In the genomic region with DNA sequence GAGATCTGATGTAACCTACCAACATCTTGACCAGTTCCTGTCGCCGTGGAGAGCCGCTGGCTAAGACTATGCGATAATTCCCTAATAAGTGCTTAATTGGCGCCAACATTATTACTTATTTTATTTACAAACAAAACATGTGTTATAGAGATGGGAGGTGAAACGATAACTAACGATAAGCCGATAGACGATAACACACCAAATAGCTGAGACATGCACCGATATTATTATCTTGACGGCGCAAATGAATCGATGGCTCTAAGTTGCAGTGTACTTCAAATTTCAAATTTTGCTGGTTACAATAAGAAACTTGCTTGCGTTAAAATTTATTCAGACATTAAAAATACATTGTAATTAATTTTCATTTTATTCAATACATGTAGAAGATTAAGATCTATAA, we compare ENCODE assay signal across 1 fruit fly cellular context.
A peak's percentile ranks its signal among the peaks of the same experiment; 100 is the strongest.
TF ChIP-seq lines count a peak whose summit lies in the region.

Gene CG9515, minus strand, starts transcription at position 148 of the 400 bp plus-strand sequence.

TF ChIP-seq in whole organism, embryonic, 481 proteins besides CTCF, POLR2A, EP300 and RAD21 (continued from another document and continues in another):
- TF ChIP-seq CHES-1-like (GFP tag; optimal IDR thresholded peaks at IDR 0.05; lab: Kevin White, UChicago) = no peak
- 0 out of 3 replicates have a peak, but pooled peaks have one; percentile 55 for TF ChIP-seq CG2199 (GFP tag; IDR thresholded peaks at IDR 0.05; lab: Robert Waterston, UW)
- TF ChIP-seq Myb (GFP tag; optimal IDR thresholded peaks at IDR 0.05; lab: Kevin White, UChicago) = peak; percentile 80
- TF ChIP-seq gro (GFP tag; optimal IDR thresholded peaks at IDR 0.05; lab: Kevin White, UChicago) = no peak
- no peak for TF ChIP-seq Blimp-1 (GFP tag; optimal IDR thresholded peaks at IDR 0.05; lab: Kevin White, UChicago)
- TF ChIP-seq Hand (GFP tag; optimal IDR thresholded peaks at IDR 0.05; lab: Kevin White, UChicago) = no peak
- no peak for TF ChIP-seq pb (GFP tag; optimal IDR thresholded peaks at IDR 0.05; lab: Kevin White, UChicago)
- no peak for TF ChIP-seq wor (GFP tag; IDR thresholded peaks at IDR 0.05; lab: Robert Waterston, UW)
- TF ChIP-seq CG12071 (GFP tag; optimal IDR thresholded peaks at IDR 0.05; lab: Kevin White, UChicago) = no peak
- no peak for TF ChIP-seq tll (GFP tag; optimal IDR thresholded peaks at IDR 0.05; lab: Kevin White, UChicago)
- TF ChIP-seq jigr1 (GFP tag; IDR thresholded peaks at IDR 0.05; lab: Robert Waterston, UW) = no peak
- no peak for TF ChIP-seq H15 (GFP tag; IDR thresholded peaks at IDR 0.05; lab: Robert Waterston, UW)
- peak; percentile 34 for TF ChIP-seq nmo (GFP tag; optimal IDR thresholded peaks at IDR 0.05; lab: Kevin White, UChicago)
- peak; percentile 38 for TF ChIP-seq gfzf (GFP tag; optimal IDR thresholded peaks at IDR 0.05; lab: Kevin White, UChicago)
- TF ChIP-seq Mad (GFP tag; optimal IDR thresholded peaks at IDR 0.05; lab: Kevin White, UChicago) = no peak
- no peak for TF ChIP-seq Jarid2 (GFP tag; optimal IDR thresholded peaks at IDR 0.05; lab: Kevin White, UChicago)
- TF ChIP-seq CG7745 (tag; optimal IDR thresholded peaks at IDR 0.05; lab: Kevin White, UChicago) = no peak
- TF ChIP-seq CG12659 (GFP tag; optimal IDR thresholded peaks at IDR 0.05; lab: Kevin White, UChicago) = peak; percentile 71
- no peak for TF ChIP-seq crc (GFP tag; optimal IDR thresholded peaks at IDR 0.05; lab: Kevin White, UChicago)
- no peak for TF ChIP-seq ham (GFP tag; IDR thresholded peaks at IDR 0.05; lab: Robert Waterston, UW)
- TF ChIP-seq kah (GFP tag; optimal IDR thresholded peaks at IDR 0.05; lab: Kevin White, UChicago) = no peak
- no peak for TF ChIP-seq Vsx1 (GFP tag; optimal IDR thresholded peaks at IDR 0.05; lab: Kevin White, UChicago)
- peak; percentile 65 for TF ChIP-seq knrl (GFP tag; IDR thresholded peaks at IDR 0.05; lab: Robert Waterston, UW; ENCODE audit: partially characterized antibody)
- no peak for TF ChIP-seq mld (GFP tag; IDR thresholded peaks at IDR 0.05; lab: Robert Waterston, UW; ENCODE audit: partially characterized antibody)
- TF ChIP-seq CG17361 (GFP tag; IDR thresholded peaks at IDR 0.05; lab: Robert Waterston, UW) = no peak
- no peak for TF ChIP-seq Ssrp (tag; optimal IDR thresholded peaks at IDR 0.05; lab: Kevin White, UChicago)
- no peak for TF ChIP-seq CG11560 (tag; IDR thresholded peaks at IDR 0.05; lab: Robert Waterston, UW)
- TF ChIP-seq CG10321 (GFP tag; IDR thresholded peaks at IDR 0.05; lab: Robert Waterston, UW) = no peak
- no peak for TF ChIP-seq Hr51 (GFP tag; optimal IDR thresholded peaks at IDR 0.05; lab: Kevin White, UChicago)
- TF ChIP-seq Sox100B (GFP tag; optimal IDR thresholded peaks at IDR 0.05; lab: Kevin White, UChicago) = no peak
- peak; percentile 90 for TF ChIP-seq tna (GFP tag; IDR thresholded peaks at IDR 0.05; lab: Robert Waterston, UW; ENCODE audit: partially characterized antibody)
- no peak for TF ChIP-seq CG13424 (tag; optimal IDR thresholded peaks at IDR 0.05; lab: Kevin White, UChicago)
- TF ChIP-seq CG10979 (tag; optimal IDR thresholded peaks at IDR 0.05; lab: Kevin White, UChicago) = no peak
- TF ChIP-seq trem (tag; optimal IDR thresholded peaks at IDR 0.05; lab: Kevin White, UChicago) = peak; percentile 58
- TF ChIP-seq CG12391 (tag; optimal IDR thresholded peaks at IDR 0.05; lab: Kevin White, UChicago) = peak; percentile 5
- no peak for TF ChIP-seq ap (GFP tag; IDR thresholded peaks at IDR 0.05; lab: Robert Waterston, UW)
- TF ChIP-seq Ets97D (GFP tag; optimal IDR thresholded peaks at IDR 0.05; lab: Kevin White, UChicago) = peak; percentile 66
- TF ChIP-seq Dll (GFP tag; IDR thresholded peaks at IDR 0.05; lab: Robert Waterston, UW; ENCODE audit: partially characterized antibody) = peak; percentile 86
- TF ChIP-seq CG12219 (GFP tag; optimal IDR thresholded peaks at IDR 0.05; lab: Kevin White, UChicago) = no peak
- TF ChIP-seq abd-A (tag; optimal IDR thresholded peaks at IDR 0.05; lab: Kevin White, UChicago) = no peak
- TF ChIP-seq Lpt (GFP tag; optimal IDR thresholded peaks at IDR 0.05; lab: Kevin White, UChicago) = no peak
- TF ChIP-seq nom (GFP tag; optimal IDR thresholded peaks at IDR 0.05; lab: Kevin White, UChicago) = no peak
- TF ChIP-seq nerfin-2 (GFP tag; IDR thresholded peaks at IDR 0.05; lab: Robert Waterston, UW; ENCODE audit: partially characterized antibody) = peak; percentile 87
- TF ChIP-seq fu2 (GFP tag; optimal IDR thresholded peaks at IDR 0.05; lab: Kevin White, UChicago) = no peak
- no peak for TF ChIP-seq tin (GFP tag; optimal IDR thresholded peaks at IDR 0.05; lab: Kevin White, UChicago)
- no peak for TF ChIP-seq Atf3 (GFP tag; optimal IDR thresholded peaks at IDR 0.05; lab: Kevin White, UChicago)
- TF ChIP-seq ase (GFP tag; IDR thresholded peaks at IDR 0.05; lab: Robert Waterston, UW) = no peak
- no peak for TF ChIP-seq dmrt99B (tag; optimal IDR thresholded peaks at IDR 0.05; lab: Kevin White, UChicago)
- no peak for TF ChIP-seq HLHmδ (GFP tag; optimal IDR thresholded peaks at IDR 0.05; lab: Kevin White, UChicago)
- TF ChIP-seq Bgb (GFP tag; IDR thresholded peaks at IDR 0.05; lab: Robert Waterston, UW; ENCODE audit: partially characterized antibody) = peak; percentile 95
- TF ChIP-seq gem (tag; optimal IDR thresholded peaks at IDR 0.05; lab: Kevin White, UChicago) = no peak
- TF ChIP-seq CG17829 (tag; optimal IDR thresholded peaks at IDR 0.05; lab: Kevin White, UChicago) = peak; percentile 30
- TF ChIP-seq CoRest (tag; optimal IDR thresholded peaks at IDR 0.05; lab: Kevin White, UChicago) = peak; percentile 14
- no peak for TF ChIP-seq Dad (GFP tag; optimal IDR thresholded peaks at IDR 0.05; lab: Kevin White, UChicago)
- TF ChIP-seq psq (GFP tag; optimal IDR thresholded peaks at IDR 0.05; lab: Kevin White, UChicago) = no peak
- TF ChIP-seq CG12769 (tag; optimal IDR thresholded peaks at IDR 0.05; lab: Kevin White, UChicago) = peak; percentile 14
- TF ChIP-seq Spps (tag; optimal IDR thresholded peaks at IDR 0.05; lab: Kevin White, UChicago) = no peak
- peak; percentile 28 for TF ChIP-seq phol (tag; optimal IDR thresholded peaks at IDR 0.05; lab: Kevin White, UChicago)
- TF ChIP-seq CG16813 (GFP tag; IDR thresholded peaks at IDR 0.05; lab: Robert Waterston, UW; ENCODE audit: partially characterized antibody) = peak; percentile 83
- TF ChIP-seq insv (GFP tag; optimal IDR thresholded peaks at IDR 0.05; lab: Kevin White, UChicago) = peak in 1 of 2 experiments; percentile 21
- TF ChIP-seq dimm (GFP tag; IDR thresholded peaks at IDR 0.05; lab: Robert Waterston, UW) = no peak
- no peak for TF ChIP-seq Xbp1 (GFP tag; optimal IDR thresholded peaks at IDR 0.05; lab: Kevin White, UChicago)
- no peak for TF ChIP-seq CG6175 (GFP tag; IDR thresholded peaks at IDR 0.05; lab: Robert Waterston, UW)
- peak; percentile 96 for TF ChIP-seq zen2 (GFP tag; IDR thresholded peaks at IDR 0.05; lab: Robert Waterston, UW; ENCODE audit: partially characterized antibody)
- TF ChIP-seq CG7786 (GFP tag; optimal IDR thresholded peaks at IDR 0.05; lab: Kevin White, UChicago) = no peak
- TF ChIP-seq CG2875 (GFP tag; optimal IDR thresholded peaks at IDR 0.05; lab: Kevin White, UChicago) = no peak
- TF ChIP-seq CG7928 (GFP tag; optimal IDR thresholded peaks at IDR 0.05; lab: Kevin White, UChicago) = no peak
- no peak for TF ChIP-seq al (GFP tag; IDR thresholded peaks at IDR 0.05; lab: Robert Waterston, UW)
- TF ChIP-seq CG17328 (GFP tag; IDR thresholded peaks at IDR 0.05; lab: Robert Waterston, UW) = no peak
- peak; percentile 16 for TF ChIP-seq CG33213 (GFP tag; optimal IDR thresholded peaks at IDR 0.05; lab: Kevin White, UChicago)
- no peak for TF ChIP-seq Hmx (GFP tag; optimal IDR thresholded peaks at IDR 0.05; lab: Kevin White, UChicago)
- TF ChIP-seq CG14965 (GFP tag; optimal IDR thresholded peaks at IDR 0.05; lab: Kevin White, UChicago; ENCODE audit: borderline replicate concordance) = no peak
- TF ChIP-seq ATbp (GFP tag; optimal IDR thresholded peaks at IDR 0.05; lab: Kevin White, UChicago) = no peak
- TF ChIP-seq zen (tag; optimal IDR thresholded peaks at IDR 0.05; lab: Kevin White, UChicago) = peak; percentile 49
- no peak for TF ChIP-seq CG11398 (GFP tag; optimal IDR thresholded peaks at IDR 0.05; lab: Kevin White, UChicago)
- TF ChIP-seq Mes4 (GFP tag; optimal IDR thresholded peaks at IDR 0.05; lab: Kevin White, UChicago) = no peak
- TF ChIP-seq ewg (GFP tag; optimal IDR thresholded peaks at IDR 0.05; lab: Kevin White, UChicago) = no peak
- no peak for TF ChIP-seq sens (GFP tag; lab: Kevin White, UChicago)
- TF ChIP-seq CG8944 (GFP tag; optimal IDR thresholded peaks at IDR 0.05; lab: Kevin White, UChicago) = no peak
- no peak for TF ChIP-seq Optix (GFP tag; IDR thresholded peaks at IDR 0.05; lab: Robert Waterston, UW)
- TF ChIP-seq CG15696 (tag; optimal IDR thresholded peaks at IDR 0.05; lab: Kevin White, UChicago) = no peak
- no peak for TF ChIP-seq fru (optimal IDR thresholded peaks at IDR 0.05; lab: Kevin White, UChicago)
- no peak for TF ChIP-seq Hsf (GFP tag; optimal IDR thresholded peaks at IDR 0.05; lab: Kevin White, UChicago)
- no peak for TF ChIP-seq chif (GFP tag; optimal IDR thresholded peaks at IDR 0.05; lab: Kevin White, UChicago)
- peak; percentile 32 for TF ChIP-seq lilli (GFP tag; optimal IDR thresholded peaks at IDR 0.05; lab: Kevin White, UChicago)
- peak; percentile 33 for TF ChIP-seq sug (tag; optimal IDR thresholded peaks at IDR 0.05; lab: Kevin White, UChicago)
- no peak; the same call in 2 of the 3 replicates for TF ChIP-seq row (GFP tag; IDR thresholded peaks at IDR 0.05; lab: Robert Waterston, UW)
- TF ChIP-seq slp2 (GFP tag; optimal IDR thresholded peaks at IDR 0.05; lab: Kevin White, UChicago) = no peak
- TF ChIP-seq CG18262 (tag; optimal IDR thresholded peaks at IDR 0.05; lab: Kevin White, UChicago) = no peak
- TF ChIP-seq CG14050 (GFP tag; IDR thresholded peaks at IDR 0.05; lab: Robert Waterston, UW) = no peak
- no peak for TF ChIP-seq CG1024 (GFP tag; IDR thresholded peaks at IDR 0.05; lab: Robert Waterston, UW)
- no peak for TF ChIP-seq CG14441 (GFP tag; IDR thresholded peaks at IDR 0.05; lab: Robert Waterston, UW)
- TF ChIP-seq CG11247 (GFP tag; IDR thresholded peaks at IDR 0.05; lab: Robert Waterston, UW) = no peak
- TF ChIP-seq CG1233 (GFP tag; optimal IDR thresholded peaks at IDR 0.05; lab: Kevin White, UChicago) = no peak
- TF ChIP-seq CG2202 (tag; optimal IDR thresholded peaks at IDR 0.05; lab: Kevin White, UChicago) = no peak
- peak; percentile 98 for TF ChIP-seq HLH4C (GFP tag; IDR thresholded peaks at IDR 0.05; lab: Robert Waterston, UW; ENCODE audit: partially characterized antibody)
- TF ChIP-seq CG15601 (tag; optimal IDR thresholded peaks at IDR 0.05; lab: Kevin White, UChicago) = no peak
- no peak for TF ChIP-seq CG8924 (tag; optimal IDR thresholded peaks at IDR 0.05; lab: Kevin White, UChicago)
- TF ChIP-seq CG10565 (GFP tag; optimal IDR thresholded peaks at IDR 0.05; lab: Kevin White, UChicago) = no peak
- no peak for TF ChIP-seq NC2α (GFP tag; optimal IDR thresholded peaks at IDR 0.05; lab: Kevin White, UChicago)
- TF ChIP-seq MBD-R2 (GFP tag; IDR thresholded peaks at IDR 0.05; lab: Robert Waterston, UW) = peak; percentile 82
- no peak for TF ChIP-seq unpg (GFP tag; optimal IDR thresholded peaks at IDR 0.05; lab: Kevin White, UChicago)
- TF ChIP-seq Doc2 (GFP tag; IDR thresholded peaks at IDR 0.05; lab: Robert Waterston, UW) = no peak
- TF ChIP-seq Med (GFP tag; lab: Kevin White, UChicago) = peak; percentile 84
- no peak for TF ChIP-seq Atf6 (GFP tag; IDR thresholded peaks at IDR 0.05; lab: Robert Waterston, UW)
- no peak for TF ChIP-seq toy (GFP tag; IDR thresholded peaks at IDR 0.05; lab: Robert Waterston, UW)
- TF ChIP-seq ab (GFP tag; optimal IDR thresholded peaks at IDR 0.05; lab: Kevin White, UChicago) = no peak
- TF ChIP-seq CG17385 (GFP tag; optimal IDR thresholded peaks at IDR 0.05; lab: Kevin White, UChicago) = no peak
- no peak for TF ChIP-seq HmgD (GFP tag; optimal IDR thresholded peaks at IDR 0.05; lab: Kevin White, UChicago)
- TF ChIP-seq Ptx1 (GFP tag; IDR thresholded peaks at IDR 0.05; lab: Robert Waterston, UW) = no peak
- TF ChIP-seq CG4854 (GFP tag; optimal IDR thresholded peaks at IDR 0.05; lab: Kevin White, UChicago) = no peak
- TF ChIP-seq esg (GFP tag; conservative IDR thresholded peaks at IDR 0.05; lab: Robert Waterston, UW) = no peak
- TF ChIP-seq Antp (GFP tag; optimal IDR thresholded peaks at IDR 0.05; lab: Kevin White, UChicago) = no peak
- TF ChIP-seq Pdp1 (GFP tag; optimal IDR thresholded peaks at IDR 0.05; lab: Kevin White, UChicago) = peak in 1 of 2 experiments; percentile 19
- TF ChIP-seq chm (GFP tag; IDR thresholded peaks at IDR 0.05; lab: Robert Waterston, UW) = no peak
- no peak for TF ChIP-seq caup (GFP tag; optimal IDR thresholded peaks at IDR 0.05; lab: Kevin White, UChicago; ENCODE audit: severe bottlenecking)
- TF ChIP-seq CG31388 (GFP tag; optimal IDR thresholded peaks at IDR 0.05; lab: Kevin White, UChicago) = no peak
- TF ChIP-seq ara (GFP tag; IDR thresholded peaks at IDR 0.05; lab: Robert Waterston, UW) = no peak
- no peak for TF ChIP-seq Stat92E (GFP tag; optimal IDR thresholded peaks at IDR 0.05; lab: Kevin White, UChicago)
- no peak for TF ChIP-seq prd (optimal IDR thresholded peaks at IDR 0.05; lab: Kevin White, UChicago)
- TF ChIP-seq prd (GFP tag; IDR thresholded peaks at IDR 0.05; lab: Robert Waterston, UW) = no peak
- no peak for TF ChIP-seq CG8281 (tag; optimal IDR thresholded peaks at IDR 0.05; lab: Kevin White, UChicago)
- no peak for TF ChIP-seq fd3F (GFP tag; optimal IDR thresholded peaks at IDR 0.05; lab: Kevin White, UChicago)
- no peak for TF ChIP-seq Oaz (GFP tag; IDR thresholded peaks at IDR 0.05; lab: Robert Waterston, UW)
- no peak for TF ChIP-seq emc (GFP tag; optimal IDR thresholded peaks at IDR 0.05; lab: Kevin White, UChicago)
- no peak for TF ChIP-seq dpn (GFP tag; optimal IDR thresholded peaks at IDR 0.05; lab: Kevin White, UChicago)
- TF ChIP-seq HLH3B (GFP tag; IDR thresholded peaks at IDR 0.05; lab: Robert Waterston, UW) = no peak
- TF ChIP-seq ttk (GFP tag; IDR thresholded peaks at IDR 0.05; lab: Robert Waterston, UW) = no peak
- no peak for TF ChIP-seq Hr3 (GFP tag; optimal IDR thresholded peaks at IDR 0.05; lab: Kevin White, UChicago)
- TF ChIP-seq Gsc (GFP tag; IDR thresholded peaks at IDR 0.05; lab: Robert Waterston, UW) = no peak
- peak; percentile 99 for TF ChIP-seq Dref (GFP tag; IDR thresholded peaks at IDR 0.05; lab: Robert Waterston, UW)
- TF ChIP-seq Meics (GFP tag; optimal IDR thresholded peaks at IDR 0.05; lab: Kevin White, UChicago) = no peak
- peak; percentile 98 for TF ChIP-seq CG6791 (GFP tag; IDR thresholded peaks at IDR 0.05; lab: Robert Waterston, UW; ENCODE audit: partially characterized antibody)
